Fruit fly (Drosophila melanogaster) whole organism: ENCODE data around the gene CG31406.

Source experiments
- EcR ChIP-seq, 2 experiments: fragments of >200 bp; optimal IDR thresholded peaks; 2 replicates each; lab custom pipeline; 2017; ENCODE audit warnings: missing biosample characterization in 2 of 2, missing genetic modification characterization in 2 of 2, missing genetic modification reagents in 2 of 2
- psq ChIP-seq: fragments of >200 bp; optimal IDR thresholded peaks from 2 replicates; lab custom pipeline; 2017

DNA sequence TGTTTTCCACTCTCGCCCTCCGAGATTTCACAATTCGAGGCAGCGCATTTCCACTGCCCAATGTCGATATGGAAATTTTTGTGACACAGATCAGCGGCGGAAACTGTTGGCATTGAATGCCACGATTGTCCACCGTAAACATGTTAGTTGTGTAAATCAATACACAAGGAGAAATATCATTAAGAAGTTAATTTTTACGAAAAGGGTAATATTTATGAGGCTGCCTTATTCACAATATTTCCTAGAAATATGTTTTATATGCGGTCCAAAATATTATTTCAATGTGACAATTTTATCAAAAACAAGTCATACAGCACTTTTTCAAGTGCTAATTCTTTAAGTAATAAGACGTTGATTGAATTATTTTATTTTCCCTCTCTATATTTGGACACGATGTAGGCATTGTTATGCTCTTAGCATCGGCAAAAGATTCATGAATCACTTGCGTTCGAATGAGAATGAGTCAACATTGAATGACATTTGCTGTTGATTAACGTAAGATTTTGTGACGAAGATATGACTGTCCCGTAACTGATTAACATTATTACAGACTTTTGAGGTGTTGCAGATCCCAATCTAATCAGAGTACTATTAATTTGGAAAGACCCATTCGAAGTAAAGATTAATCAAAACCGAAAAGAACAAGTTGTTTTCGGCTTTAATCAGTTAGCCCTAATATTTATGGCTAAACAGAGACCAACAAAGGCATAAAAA is 45.2 kb downstream of the CG31406 start:
- TF ChIP-seq psq (lab: Kevin White, UChicago) (no peak), EcR (GFP tag; optimal IDR thresholded peaks at IDR 0.05; lab: Kevin White, UChicago) (no peak)
